Worm (Caenorhabditis elegans) whole organism, mixed stage, embryonic: Measurements from ENCODE around the gene H01G02.4.

Source experiments
- bed-3 ChIP-seq: fragments of 200-800 bp; sonication (Bioruptor generic); optimal IDR thresholded peaks from 3 replicates; lab custom pipeline; 2018; ENCODE audit warnings: mild to moderate bottlenecking, missing genetic modification characterization, moderate library complexity, missing compliant biosample characterization
- ceh-39 ChIP-seq: fragments of 150-350 bp; optimal IDR thresholded peaks from 2 replicates; lab custom pipeline; 2014; ENCODE audit warnings: missing biosample characterization, missing genetic modification characterization
- ceh-43 ChIP-seq: fragments of 200-800 bp; sonication (Bioruptor generic); optimal IDR thresholded peaks from 2 replicates; lab custom pipeline; 2018; ENCODE audit warnings: mild to moderate bottlenecking, missing genetic modification characterization, moderate library complexity, missing compliant biosample characterization
- ceh-83 ChIP-seq: fragments of 200-800 bp; sonication (Bioruptor generic); optimal IDR thresholded peaks from 2 replicates; lab custom pipeline; 2018; ENCODE audit warnings: mild to moderate bottlenecking, missing genetic modification characterization, missing compliant biosample characterization
- ces-1 ChIP-seq: fragments of 150-350 bp; optimal IDR thresholded peaks from 2 replicates; lab custom pipeline; 2014; ENCODE audit warnings: missing biosample characterization, missing genetic modification reagents, missing genetic modification characterization
- elt-1 ChIP-seq: sonication (generic microtip); optimal IDR thresholded peaks from 2 replicates; lab custom pipeline; 2017; ENCODE audit warnings: missing genetic modification characterization, mild to moderate bottlenecking, missing compliant biosample characterization, antibody characterized with exemption, moderate library complexity, borderline replicate concordance; ENCODE audit not compliant: insufficient read depth
- elt-3 ChIP-seq: fragments of 150-350 bp; optimal IDR thresholded peaks from 2 replicates; lab custom pipeline; 2014; ENCODE audit warnings: missing biosample characterization, missing genetic modification characterization
- ham-2 ChIP-seq: fragments of 200-800 bp; sonication (Bioruptor generic); optimal IDR thresholded peaks from 2 replicates; lab custom pipeline; 2018; ENCODE audit warnings: mild to moderate bottlenecking, missing genetic modification characterization, missing compliant biosample characterization
- hlh-1 ChIP-seq: fragments of 150-350 bp; optimal IDR thresholded peaks from 2 replicates; lab custom pipeline; 2014; ENCODE audit warnings: missing biosample characterization, missing genetic modification reagents, missing genetic modification characterization
- lin-32 ChIP-seq: fragments of 200-800 bp; sonication (Bioruptor generic); optimal IDR thresholded peaks from 2 replicates; lab custom pipeline; 2018; ENCODE audit warnings: mild to moderate bottlenecking, missing genetic modification characterization, missing compliant biosample characterization
- lsy-2 ChIP-seq: fragments of 150-350 bp; optimal IDR thresholded peaks from 2 replicates; lab custom pipeline; 2014; ENCODE audit warnings: missing biosample characterization, missing genetic modification characterization
- mab-5 ChIP-seq: fragments of 150-350 bp; optimal IDR thresholded peaks from 2 replicates; lab custom pipeline; 2014; ENCODE audit warnings: missing biosample characterization, missing genetic modification characterization
- mep-1 ChIP-seq: fragments of 150-350 bp; optimal IDR thresholded peaks from 2 replicates; lab custom pipeline; 2017; ENCODE audit warnings: missing biosample characterization, missing genetic modification reagents, missing genetic modification characterization, inconsistent platforms
- mls-2 ChIP-seq: sonication (generic microtip); optimal IDR thresholded peaks from 2 replicates; lab custom pipeline; 2016; ENCODE audit warnings: mild to moderate bottlenecking, missing genetic modification characterization, moderate library complexity, missing compliant biosample characterization
- nhr-237 ChIP-seq: fragments of 150-350 bp; optimal IDR thresholded peaks from 2 replicates; lab custom pipeline; 2014; ENCODE audit warnings: missing biosample characterization, missing genetic modification characterization
- nhr-28 ChIP-seq: fragments of 150-350 bp; optimal IDR thresholded peaks from 2 replicates; lab custom pipeline; 2014; ENCODE audit warnings: missing biosample characterization, missing genetic modification characterization
- pha-4 ChIP-seq: fragments of 150-350 bp; optimal IDR thresholded peaks from 2 replicates; lab custom pipeline; 2018; ENCODE audit warnings: missing biosample characterization, missing genetic modification reagents, missing genetic modification characterization
- sem-2 ChIP-seq: fragments of 200-800 bp; sonication (Bioruptor generic); optimal IDR thresholded peaks from 2 replicates; lab custom pipeline; 2018; ENCODE audit warnings: mild to moderate bottlenecking, missing genetic modification characterization, missing compliant biosample characterization
- snpc-4 ChIP-seq: fragments of 150-350 bp; optimal IDR thresholded peaks from 2 replicates; lab custom pipeline; 2014; ENCODE audit warnings: missing biosample characterization, missing genetic modification characterization
- sptf-1 ChIP-seq: sonication (generic microtip); optimal IDR thresholded peaks from 2 replicates; lab custom pipeline; 2017; ENCODE audit warnings: mild to moderate bottlenecking, missing genetic modification characterization, moderate library complexity, missing compliant biosample characterization
- unc-120 ChIP-seq: sonication (generic microtip); optimal IDR thresholded peaks from 2 replicates; lab custom pipeline; 2017; ENCODE audit warnings: missing genetic modification characterization, missing compliant biosample characterization; ENCODE audit not compliant: poor library complexity, severe bottlenecking
- unc-62 ChIP-seq: fragments of 150-350 bp; optimal IDR thresholded peaks from 2 replicates; lab custom pipeline; 2014; ENCODE audit warnings: missing biosample characterization, missing genetic modification reagents, missing genetic modification characterization
- zip-8 ChIP-seq: fragments of 150-350 bp; optimal IDR thresholded peaks from 2 replicates; lab custom pipeline; 2014; ENCODE audit warnings: missing biosample characterization, missing genetic modification characterization
- ztf-11 ChIP-seq: fragments of 150-350 bp; optimal IDR thresholded peaks from 2 replicates; lab custom pipeline; 2014; ENCODE audit warnings: missing biosample characterization, missing genetic modification characterization

The H01G02.4 gene

ce11 chrIV:11821591-11822361 lies 18.8 kb upstream of the H01G02.4 start, which contains the start of the genes par-5 and M117.3 (continued):
- no peak for TF ChIP-seq elt-1 (tag; lab: Kevin White, UChicago)
- no peak for TF ChIP-seq pha-4 (tag; lab: Kevin White, UChicago)

ce11 chrIV:11820067-11820913 lies 17.3 kb upstream of the H01G02.4 start:
- TF ChIP-seq pha-4 (tag; lab: Kevin White, UChicago) (no peak), mls-2 (tag; lab: Kevin White, UChicago) (peak; percentile 17), hlh-1 (tag; lab: Kevin White, UChicago) (no peak)

- TF ChIP-seq zip-8 (no peak), hlh-1 (tag; lab: Kevin White, UChicago) (peak; percentile 34)
These were observed 11.0 kb upstream of the H01G02.4 start, which contains the start of gene M117.1 for ce11 chrIV:11813901-11814300. Gene M117.1, plus strand, starts transcription at chrIV:11814247.

- TF ChIP-seq nhr-28 (no peak), ceh-83 (GFP tag; lab: Kevin White, UChicago) (no peak), ham-2 (GFP tag; lab: Kevin White, UChicago) (no peak), elt-1 (tag; lab: Kevin White, UChicago) (no peak), unc-120 (tag; lab: Kevin White, UChicago) (no peak), lin-32 (GFP tag; lab: Kevin White, UChicago) (no peak), zip-8 (no peak), bed-3 (no peak), ceh-39 (no peak), ces-1 (GFP tag; lab: Kevin White, UChicago) (no peak), mab-5 (tag; lab: Kevin White, UChicago) (no peak), snpc-4 (no peak), sem-2 (GFP tag; lab: Kevin White, UChicago) (no peak)
- TF ChIP-seq, all 35 proteins: peak for 0
These were observed 9.1 kb upstream of the H01G02.4 start for ce11 chrIV:11812017-11812416.

ce11 chrIV:11809708-11810114 lies 6.8 kb upstream of the H01G02.4 start:
- TF ChIP-seq mep-1 (tag; lab: Kevin White, UChicago), result peak; percentile 31
- peak; percentile 61 for TF ChIP-seq ces-1 (GFP tag; lab: Kevin White, UChicago)
- TF ChIP-seq lsy-2 (tag; lab: Kevin White, UChicago), result no peak
- TF ChIP-seq unc-120 (tag; lab: Kevin White, UChicago), result peak; percentile 77
- TF ChIP-seq ceh-43 (GFP tag; lab: Kevin White, UChicago), result no peak
- TF ChIP-seq zip-8, result no peak
- TF ChIP-seq elt-3 (tag; lab: Kevin White, UChicago), result no peak
- peak; percentile 29 for TF ChIP-seq nhr-237 (tag; lab: Kevin White, UChicago)
- no peak for TF ChIP-seq hlh-1 (tag; lab: Kevin White, UChicago)
- TF ChIP-seq unc-62 (GFP tag; lab: Kevin White, UChicago), result peak; percentile 42
- no peak for TF ChIP-seq sem-2 (GFP tag; lab: Kevin White, UChicago)

- TF ChIP-seq ztf-11 (tag; lab: Kevin White, UChicago), result no peak
- peak; percentile 40 for TF ChIP-seq elt-3 (tag; lab: Kevin White, UChicago)
These were observed 6.1 kb upstream of the H01G02.4 start for ce11 chrIV:11809047-11809446.

ce11 chrIV:11804053-11804452 lies 1.1 kb upstream of the H01G02.4 start, which contains the start of gene H01G02.1:
Gene H01G02.1, minus strand, starts transcription at chrIV:11804153.
- TF ChIP-seq sptf-1 (tag; lab: Kevin White, UChicago), result no peak
- no peak for TF ChIP-seq lsy-2 (tag; lab: Kevin White, UChicago)
